Worm (Caenorhabditis elegans) whole organism, L3 larva: Measurements from ENCODE around the gene F49H6.17.

ENCODE experiments used
- R02D3.7 ChIP-seq: fragments of 150-350 bp; optimal IDR thresholded peaks from 2 replicates; lab custom pipeline; 2014; ENCODE audit warnings: missing biosample characterization, missing genetic modification characterization
- ZK546.5 ChIP-seq: sonication (generic microtip); optimal IDR thresholded peaks from 2 replicates; lab custom pipeline; 2017; ENCODE audit warnings: missing biosample characterization, missing genetic modification characterization
- aly-2 ChIP-seq: fragments of 150-350 bp; optimal IDR thresholded peaks from 2 replicates; lab custom pipeline; 2014; ENCODE audit warnings: missing biosample characterization, missing genetic modification characterization
- ama-1 ChIP-seq: fragments of 150-350 bp; optimal IDR thresholded peaks from 2 replicates; lab custom pipeline; 2018
- ceh-16 ChIP-seq: sonication (generic microtip); optimal IDR thresholded peaks from 2 replicates; lab custom pipeline; 2017; ENCODE audit warnings: missing biosample characterization, missing genetic modification characterization
- ceh-28 ChIP-seq: fragments of 150-350 bp; optimal IDR thresholded peaks from 2 replicates; lab custom pipeline; 2014; ENCODE audit warnings: missing biosample characterization, missing genetic modification reagents, missing genetic modification characterization
- ceh-9 ChIP-seq: sonication (generic microtip); optimal IDR thresholded peaks from 2 replicates; lab custom pipeline; 2018; ENCODE audit warnings: missing biosample characterization, missing genetic modification characterization
- egl-27 ChIP-seq: sonication (generic microtip); optimal IDR thresholded peaks from 4 replicates; lab custom pipeline; 2017; ENCODE audit warnings: missing biosample characterization, missing genetic modification reagents, missing genetic modification characterization
- egl-5 ChIP-seq: fragments of 150-350 bp; optimal IDR thresholded peaks from 2 replicates; lab custom pipeline; 2017; ENCODE audit warnings: missing biosample characterization, missing genetic modification reagents, missing genetic modification characterization, inconsistent platforms
- elt-1 ChIP-seq: fragments of 150-350 bp; optimal IDR thresholded peaks from 2 replicates; lab custom pipeline; 2014; ENCODE audit warnings: missing biosample characterization, missing genetic modification characterization
- fkh-10 ChIP-seq: sonication (generic microtip); optimal IDR thresholded peaks from 2 replicates; lab custom pipeline; 2017; ENCODE audit warnings: missing biosample characterization, missing genetic modification reagents, missing genetic modification characterization
- fkh-2 ChIP-seq: fragments of 150-350 bp; optimal IDR thresholded peaks from 2 replicates; lab custom pipeline; 2014; ENCODE audit warnings: missing biosample characterization, missing genetic modification reagents, missing genetic modification characterization
- fos-1 ChIP-seq: fragments of 150-350 bp; optimal IDR thresholded peaks from 2 replicates; lab custom pipeline; 2014; ENCODE audit warnings: missing biosample characterization, missing genetic modification characterization
- jun-1 ChIP-seq: fragments of 150-350 bp; optimal IDR thresholded peaks from 2 replicates; lab custom pipeline; 2014; ENCODE audit warnings: missing biosample characterization, missing genetic modification reagents, missing genetic modification characterization
- lin-15B ChIP-seq: fragments of 150-350 bp; optimal IDR thresholded peaks from 2 replicates; lab custom pipeline; 2014; ENCODE audit warnings: missing biosample characterization, missing genetic modification characterization
- lin-39 ChIP-seq: fragments of 150-350 bp; optimal IDR thresholded peaks from 2 replicates; lab custom pipeline; 2018; ENCODE audit warnings: missing biosample characterization, missing genetic modification reagents, missing genetic modification characterization
- lsy-12 ChIP-seq: sonication (generic microtip); optimal IDR thresholded peaks from 2 replicates; lab custom pipeline; 2016; ENCODE audit warnings: mild to moderate bottlenecking, missing genetic modification characterization, missing compliant biosample characterization
- mdl-1 ChIP-seq: fragments of 150-350 bp; optimal IDR thresholded peaks from 2 replicates; lab custom pipeline; 2014; ENCODE audit warnings: missing biosample characterization, missing genetic modification characterization
- mml-1 ChIP-seq: fragments of 150-350 bp; sonication (generic microtip); optimal IDR thresholded peaks from 3 replicates; lab custom pipeline; 2014; ENCODE audit warnings: missing biosample characterization, missing genetic modification characterization
- nfya-1 ChIP-seq: sonication (generic microtip); optimal IDR thresholded peaks from 2 replicates; lab custom pipeline; 2017; ENCODE audit warnings: missing genetic modification characterization, mild to moderate bottlenecking, missing compliant biosample characterization, antibody characterized with exemption, moderate library complexity; ENCODE audit not compliant: insufficient read depth
- nhr-12 ChIP-seq: fragments of 150-350 bp; optimal IDR thresholded peaks from 2 replicates; lab custom pipeline; 2014; ENCODE audit warnings: missing biosample characterization, missing genetic modification characterization
- nhr-237 ChIP-seq: fragments of 150-350 bp; optimal IDR thresholded peaks from 2 replicates; lab custom pipeline; 2014; ENCODE audit warnings: missing biosample characterization, missing genetic modification characterization
- nhr-28 ChIP-seq: fragments of 150-350 bp; optimal IDR thresholded peaks from 2 replicates; lab custom pipeline; 2014; ENCODE audit warnings: missing biosample characterization, missing genetic modification characterization
- nhr-67 ChIP-seq: fragments of 150-350 bp; optimal IDR thresholded peaks from 2 replicates; lab custom pipeline; 2014; ENCODE audit warnings: missing biosample characterization, missing genetic modification characterization
- nhr-76 ChIP-seq: fragments of 150-350 bp; sonication (generic microtip); optimal IDR thresholded peaks from 5 replicates; lab custom pipeline; 2014; ENCODE audit warnings: missing biosample characterization, missing genetic modification characterization
- nhr-77 ChIP-seq: fragments of 150-350 bp; optimal IDR thresholded peaks from 2 replicates; lab custom pipeline; 2014; ENCODE audit warnings: missing biosample characterization, missing genetic modification characterization
- pqm-1 ChIP-seq: fragments of 150-350 bp; optimal IDR thresholded peaks from 2 replicates; lab custom pipeline; 2017; ENCODE audit warnings: missing biosample characterization, missing genetic modification characterization, inconsistent platforms
- sea-2 ChIP-seq: fragments of 150-350 bp; sonication (generic microtip); optimal IDR thresholded peaks from 4 replicates; lab custom pipeline; 2014; ENCODE audit warnings: missing biosample characterization, missing genetic modification reagents, missing genetic modification characterization
- skn-1 ChIP-seq: fragments of 150-350 bp; optimal IDR thresholded peaks from 2 replicates; lab custom pipeline; 2014; ENCODE audit warnings: missing biosample characterization, missing genetic modification characterization
- snpc-4 ChIP-seq: fragments of 150-350 bp; optimal IDR thresholded peaks from 2 replicates; lab custom pipeline; 2014; ENCODE audit warnings: missing biosample characterization, missing genetic modification characterization
- tbx-2 ChIP-seq: sonication (generic microtip); optimal IDR thresholded peaks from 2 replicates; lab custom pipeline; 2016; ENCODE audit warnings: mild to moderate bottlenecking, missing genetic modification characterization, missing compliant biosample characterization
- unc-39 ChIP-seq: sonication (generic microtip); optimal IDR thresholded peaks from 4 replicates; lab custom pipeline; 2017; ENCODE audit warnings: missing biosample characterization, missing genetic modification characterization
- zag-1 ChIP-seq: fragments of 150-350 bp; optimal IDR thresholded peaks from 2 replicates; lab custom pipeline; 2014; ENCODE audit warnings: missing biosample characterization, missing genetic modification characterization
- ztf-11 ChIP-seq: fragments of 150-350 bp; optimal IDR thresholded peaks from 2 replicates; lab custom pipeline; 2014; ENCODE audit warnings: missing biosample characterization, missing genetic modification characterization

F49H6.17 gene

DNA sequence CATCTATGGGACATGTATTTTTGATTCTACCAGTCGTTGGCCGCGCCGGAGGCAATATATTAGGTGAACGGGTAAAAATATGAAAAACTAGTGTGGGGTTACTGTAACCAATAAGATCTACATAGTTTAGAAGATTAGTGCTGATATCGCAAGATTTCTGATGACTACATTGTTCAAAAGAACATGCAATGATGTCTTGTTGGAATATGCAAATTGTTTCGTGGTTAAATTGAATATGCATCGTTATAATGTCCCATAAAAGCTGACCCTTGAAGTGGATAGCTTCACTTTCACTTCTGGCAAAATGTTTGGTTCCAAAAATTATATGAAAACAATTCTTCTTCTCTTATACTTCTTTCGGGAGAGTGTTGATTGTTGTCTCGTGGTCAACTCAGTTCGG, 24.7 kb downstream of the F49H6.17 start, which contains the start of gene F28B1.2:
F28B1.2 (plus strand) TSS at position 301 of the 400 bp plus-strand sequence.
- TF ChIP-seq pqm-1 (tag; lab: Kevin White, UChicago) (no peak), fos-1 (tag; lab: Kevin White, UChicago) (no peak), ama-1 (no peak), egl-27 (tag; lab: Kevin White, UChicago) (no peak), snpc-4 (tag; lab: Kevin White, UChicago) (no peak), nfya-1 (tag; lab: Kevin White, UChicago) (no peak)

DNA sequence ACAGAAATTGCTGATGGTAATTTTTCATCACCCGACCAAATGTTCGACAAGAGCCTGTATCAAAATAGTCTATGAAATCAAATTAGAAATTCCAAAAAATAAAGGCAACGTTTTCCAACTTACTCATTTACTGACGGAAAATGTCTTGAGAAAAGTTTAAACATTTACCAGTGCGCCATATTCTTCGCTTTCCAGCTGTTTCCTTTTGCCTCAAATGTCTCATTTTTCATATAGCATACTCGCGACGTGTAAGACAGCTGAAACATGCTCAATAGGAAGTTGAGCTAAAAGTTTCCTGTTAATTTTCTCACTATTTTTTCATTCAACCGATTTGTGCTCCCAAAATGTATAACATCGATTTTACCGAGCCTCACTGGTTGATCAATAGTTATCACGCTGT, 40.2 kb downstream of the F49H6.17 start, which contains the start of gene sri-66:
sri-66 (plus strand) TSS at position 301 of the 400 bp plus-strand sequence.
- TF ChIP-seq R02D3.7 (tag; lab: Kevin White, UChicago) (no peak), ZK546.5 (tag; lab: Kevin White, UChicago) (no peak), mml-1 (tag; lab: Kevin White, UChicago) (no peak), ztf-11 (tag; lab: Kevin White, UChicago) (no peak), elt-1 (no peak), fkh-2 (tag; lab: Kevin White, UChicago) (no peak), ama-1 (no peak), nhr-237 (tag; lab: Kevin White, UChicago) (no peak), snpc-4 (tag; lab: Kevin White, UChicago) (no peak), nhr-12 (tag; lab: Kevin White, UChicago) (no peak), tbx-2 (no peak), nhr-76 (tag; lab: Kevin White, UChicago) (no peak), fos-1 (tag; lab: Kevin White, UChicago) (no peak), egl-5 (tag; lab: Kevin White, UChicago) (no peak), ceh-9 (tag; lab: Kevin White, UChicago) (no peak), zag-1 (no peak), nhr-77 (no peak), jun-1 (tag; lab: Kevin White, UChicago) (no peak), sea-2 (GFP tag; lab: Kevin White, UChicago) (no peak)

DNA sequence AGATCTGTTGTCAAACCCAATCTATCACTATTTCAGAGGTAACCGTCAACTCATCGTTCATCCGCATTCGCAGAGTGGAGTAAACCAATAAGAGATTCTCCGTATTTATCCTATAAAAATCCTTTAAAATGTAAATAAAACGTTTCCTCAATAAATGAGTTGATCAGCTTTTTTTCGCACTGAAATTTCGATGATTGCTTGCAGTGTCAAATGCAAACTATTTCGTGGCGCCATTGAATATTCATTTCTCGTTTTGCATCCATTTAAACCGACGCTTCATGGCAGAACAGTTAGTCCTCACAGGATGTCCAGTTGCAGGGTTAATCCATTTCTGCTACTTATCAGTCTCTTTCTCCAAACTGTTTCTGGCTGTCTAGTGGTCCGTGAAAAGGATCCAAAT, 41.8 kb downstream of the F49H6.17 start, which contains the start of gene F28B1.9:
F28B1.9 (plus strand) TSS at position 301 of the 400 bp plus-strand sequence.
- TF ChIP-seq lsy-12 (tag; lab: Kevin White, UChicago) (no peak), fkh-2 (tag; lab: Kevin White, UChicago) (no peak), ama-1 (no peak), zag-1 (no peak), skn-1 (tag; lab: Kevin White, UChicago) (no peak), egl-27 (tag; lab: Kevin White, UChicago) (no peak), nhr-28 (tag; lab: Kevin White, UChicago) (no peak), unc-39 (no peak), lin-39 (tag; lab: Kevin White, UChicago) (no peak), elt-1 (no peak), nhr-237 (tag; lab: Kevin White, UChicago) (no peak), mdl-1 (tag; lab: Kevin White, UChicago) (no peak), ceh-9 (tag; lab: Kevin White, UChicago) (no peak), ZK546.5 (tag; lab: Kevin White, UChicago) (no peak), jun-1 (tag; lab: Kevin White, UChicago) (no peak), nhr-67 (tag; lab: Kevin White, UChicago) (no peak)

DNA sequence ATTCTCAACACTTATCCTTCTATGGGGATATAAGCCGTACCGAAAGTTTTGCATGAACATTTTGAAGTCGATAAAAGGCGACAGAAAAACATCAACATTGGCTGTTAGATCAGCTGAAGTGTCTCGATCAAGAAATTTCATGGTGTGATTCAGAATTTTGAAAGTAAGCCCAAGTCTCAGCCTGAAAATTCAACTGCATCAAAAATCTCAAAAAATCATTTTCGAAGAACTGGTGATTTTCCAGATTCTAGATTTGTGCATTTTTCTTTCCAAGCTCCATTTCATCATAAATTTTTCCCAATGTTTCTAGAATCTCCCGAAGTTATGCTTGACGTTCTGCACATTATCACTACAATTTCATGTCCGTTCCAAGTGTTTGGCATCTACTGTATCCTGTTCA, 44.9 kb downstream of the F49H6.17 start, which contains the start of gene srh-255:
srh-255 (plus strand) TSS at position 301 of the 400 bp plus-strand sequence.
- TF ChIP-seq ceh-16 (tag; lab: Kevin White, UChicago): no peak
- TF ChIP-seq fkh-10 (GFP tag; lab: Kevin White, UChicago): no peak
- TF ChIP-seq tbx-2: no peak
- no peak for TF ChIP-seq unc-39
- TF ChIP-seq aly-2 (tag; lab: Kevin White, UChicago): no peak
- TF ChIP-seq lin-15B (tag; lab: Kevin White, UChicago): no peak
- no peak for TF ChIP-seq ztf-11 (tag; lab: Kevin White, UChicago)
- no peak for TF ChIP-seq nhr-67 (tag; lab: Kevin White, UChicago)
- TF ChIP-seq nhr-28 (tag; lab: Kevin White, UChicago): no peak
- TF ChIP-seq fos-1 (tag; lab: Kevin White, UChicago): no peak
- no peak for TF ChIP-seq fkh-2 (tag; lab: Kevin White, UChicago)
- TF ChIP-seq skn-1 (tag; lab: Kevin White, UChicago): no peak
- TF ChIP-seq ceh-28 (tag; lab: Kevin White, UChicago): no peak
- TF ChIP-seq, all 47 proteins: peak for 0
